Fruit fly (Drosophila melanogaster): Measurements from ENCODE around the gene Sbat.

The Sbat gene

dm6 chr2L:2906122-2906521 is 28.0 kb downstream of the Sbat start (continued):
- TF ChIP-seq gsb (GFP tag; IDR thresholded peaks at IDR 0.05) (no peak), bsh (GFP tag; optimal IDR thresholded peaks at IDR 0.05) (peak in 1 of 2 experiments; percentile 45), gro (GFP tag; optimal IDR thresholded peaks at IDR 0.05) (no peak), CG12769 (tag; optimal IDR thresholded peaks at IDR 0.05) (no peak), br (optimal IDR thresholded peaks at IDR 0.05) (no peak), en (GFP tag; optimal IDR thresholded peaks at IDR 0.05) (no peak), CG12104 (GFP tag; optimal IDR thresholded peaks at IDR 0.05) (no peak), CG4282 (GFP tag; optimal IDR thresholded peaks at IDR 0.05) (no peak), gem (tag; optimal IDR thresholded peaks at IDR 0.05) (peak; percentile 17), croc (GFP tag; conservative IDR thresholded peaks at IDR 0.05) (no peak), CG6854 (GFP tag; optimal IDR thresholded peaks at IDR 0.05) (no peak), HLH3B (GFP tag; IDR thresholded peaks at IDR 0.05) (no peak), unpg (GFP tag; optimal IDR thresholded peaks at IDR 0.05) (peak; percentile 4), ken (GFP tag; IDR thresholded peaks at IDR 0.05) (no peak), twi (tag; optimal IDR thresholded peaks at IDR 0.05) (no peak), CG1792 (GFP tag; optimal IDR thresholded peaks at IDR 0.05) (peak; percentile 1), CG3163 (GFP tag; optimal IDR thresholded peaks at IDR 0.05) (no peak), CG17328 (GFP tag; IDR thresholded peaks at IDR 0.05) (no peak), Kr (GFP tag; optimal IDR thresholded peaks at IDR 0.05) (no peak), CG3065 (GFP tag; optimal IDR thresholded peaks at IDR 0.05) (no peak), Dref (GFP tag; IDR thresholded peaks at IDR 0.05) (no peak), CG12942 (GFP tag; optimal IDR thresholded peaks at IDR 0.05) (no peak), zen2 (GFP tag; IDR thresholded peaks at IDR 0.05; ENCODE audit: partially characterized antibody) (no peak), CG8924 (tag; optimal IDR thresholded peaks at IDR 0.05) (no peak), usp (GFP tag; optimal IDR thresholded peaks at IDR 0.05) (no peak), al (GFP tag; IDR thresholded peaks at IDR 0.05) (no peak), slbo (GFP tag; IDR thresholded peaks at IDR 0.05) (no peak), pum (GFP tag; optimal IDR thresholded peaks at IDR 0.05) (no peak), shn (GFP tag; optimal IDR thresholded peaks at IDR 0.05) (no peak), ATbp (GFP tag; optimal IDR thresholded peaks at IDR 0.05) (peak; percentile 17), stc (GFP tag; IDR thresholded peaks at IDR 0.05) (no peak), CG8388 (GFP tag; optimal IDR thresholded peaks at IDR 0.05) (no peak), Optix (GFP tag; IDR thresholded peaks at IDR 0.05) (no peak), CG9609 (GFP tag; optimal IDR thresholded peaks at IDR 0.05) (no peak), CG11504 (tag; optimal IDR thresholded peaks at IDR 0.05) (no peak), trem (tag; optimal IDR thresholded peaks at IDR 0.05) (no peak), Hmx (GFP tag; optimal IDR thresholded peaks at IDR 0.05) (no peak), CoRest (tag; optimal IDR thresholded peaks at IDR 0.05) (no peak), Trl (optimal IDR thresholded peaks at IDR 0.05) (no peak), Trl (GFP tag; optimal IDR thresholded peaks at IDR 0.05) (peak; percentile 35), pnt (GFP tag; optimal IDR thresholded peaks at IDR 0.05) (no peak), CG8765 (GFP tag; IDR thresholded peaks at IDR 0.05) (no peak), CG1603 (tag; optimal IDR thresholded peaks at IDR 0.05) (peak; percentile 7), Blimp-1 (GFP tag; optimal IDR thresholded peaks at IDR 0.05) (peak; percentile 35), YL-1 (GFP tag; optimal IDR thresholded peaks at IDR 0.05) (no peak), CG11695 (GFP tag; IDR thresholded peaks at IDR 0.05) (no peak), bigmax (GFP tag; optimal IDR thresholded peaks at IDR 0.05) (no peak), wor (GFP tag; IDR thresholded peaks at IDR 0.05) (no peak), gce (GFP tag; IDR thresholded peaks at IDR 0.05) (no peak), BtbVII (GFP tag; optimal IDR thresholded peaks at IDR 0.05) (peak; percentile 26), dmrt11E (tag; optimal IDR thresholded peaks at IDR 0.05) (peak; percentile 29), CG8478 (optimal IDR thresholded peaks at IDR 0.05) (no peak), pros (GFP tag; optimal IDR thresholded peaks at IDR 0.05) (no peak), CG17359 (tag; optimal IDR thresholded peaks at IDR 0.05) (peak; percentile 40)
